Fruit fly (Drosophila melanogaster) whole organism, embryonic: ENCODE data around the gene Tango1.

Source experiments
- B-H1 ChIP-seq: fragments of 200-800 bp; sonication (Bioruptor generic); IDR thresholded peaks from 3 replicates; pipeline ENCODE4 v1.3.6; 2022; ENCODE audit warnings: missing biosample characterization, missing genetic modification characterization
- BEAF-32 ChIP-seq: fragments of 200-800 bp; sonication (Bioruptor generic); optimal IDR thresholded peaks from 3 replicates; lab custom pipeline; 2017; ENCODE audit warnings: missing biosample characterization, missing genetic modification characterization, mild to moderate bottlenecking, moderate library complexity, missing genetic modification reagents
- CG10274 ChIP-seq: fragments of 200-800 bp; sonication (Bioruptor generic); optimal IDR thresholded peaks from 3 replicates; lab custom pipeline; 2017; ENCODE audit warnings: missing biosample characterization, mild to moderate bottlenecking, missing genetic modification characterization
- CG10565 ChIP-seq: fragments of 200-800 bp; sonication (Bioruptor generic); optimal IDR thresholded peaks from 3 replicates; lab custom pipeline; 2016; ENCODE audit warnings: missing biosample characterization, mild to moderate bottlenecking, missing genetic modification characterization
- CG10654 ChIP-seq: fragments of 200-800 bp; sonication (Bioruptor generic); optimal IDR thresholded peaks from 2 replicates; lab custom pipeline; 2016; ENCODE audit warnings: missing biosample characterization, missing genetic modification characterization
- CG11560 ChIP-seq: fragments of 200-800 bp; sonication (Bioruptor generic); IDR thresholded peaks from 3 replicates; pipeline ENCODE4 v1.3.6; 2022; ENCODE audit warnings: missing biosample characterization, missing genetic modification characterization
- CG13894 ChIP-seq: fragments of 200-800 bp; sonication (Bioruptor generic); optimal IDR thresholded peaks from 3 replicates; lab custom pipeline; 2018; ENCODE audit warnings: missing biosample characterization, mild to moderate bottlenecking, missing genetic modification characterization, moderate library complexity
- CG15269 ChIP-seq: fragments of 200-800 bp; sonication (Bioruptor generic); optimal IDR thresholded peaks from 2 replicates; lab custom pipeline; 2018; ENCODE audit warnings: missing biosample characterization, mild to moderate bottlenecking, missing genetic modification characterization, moderate library complexity
- CG15514 ChIP-seq: fragments of 200-800 bp; sonication (Bioruptor generic); optimal IDR thresholded peaks from 3 replicates; lab custom pipeline; 2017; ENCODE audit warnings: missing biosample characterization, missing genetic modification characterization, mild to moderate bottlenecking, moderate library complexity, missing genetic modification reagents
- CG18262 ChIP-seq: fragments of 200-800 bp; optimal IDR thresholded peaks from 3 replicates; lab custom pipeline; 2019; ENCODE audit warnings: missing biosample characterization, mild to moderate bottlenecking, missing genetic modification characterization, moderate library complexity
- CG30403 ChIP-seq: fragments of 200-800 bp; sonication (Bioruptor generic); optimal IDR thresholded peaks from 3 replicates; lab custom pipeline; 2016; ENCODE audit warnings: missing biosample characterization, missing genetic modification characterization
- CG4707 ChIP-seq: fragments of 200-800 bp; sonication (Bioruptor generic); optimal IDR thresholded peaks from 2 replicates; lab custom pipeline; 2018; ENCODE audit warnings: missing biosample characterization, mild to moderate bottlenecking, missing genetic modification characterization, moderate library complexity
- CG6813 ChIP-seq: fragments of 200-800 bp; sonication (Bioruptor generic); optimal IDR thresholded peaks from 2 replicates; lab custom pipeline; 2017; ENCODE audit warnings: missing biosample characterization, missing genetic modification characterization, mild to moderate bottlenecking, moderate library complexity, missing genetic modification reagents
- CG7786 ChIP-seq: fragments of 200-800 bp; sonication (Bioruptor generic); optimal IDR thresholded peaks from 2 replicates; lab custom pipeline; 2016; ENCODE audit warnings: missing biosample characterization, missing genetic modification characterization
- CG7963 ChIP-seq: fragments of 200-800 bp; sonication (Bioruptor generic); IDR thresholded peaks from 3 replicates; pipeline ENCODE4 v1.3.6; 2022; ENCODE audit warnings: missing biosample characterization, missing genetic modification characterization; ENCODE audit not compliant: partially characterized antibody
- CG8944 ChIP-seq: fragments of 200-800 bp; sonication (Bioruptor generic); optimal IDR thresholded peaks from 3 replicates; lab custom pipeline; 2016; ENCODE audit warnings: missing biosample characterization, missing genetic modification characterization
- CG9727 ChIP-seq: fragments of 200-800 bp; sonication (Bioruptor generic); optimal IDR thresholded peaks from 3 replicates; lab custom pipeline; 2017; ENCODE audit warnings: missing biosample characterization, mild to moderate bottlenecking, missing genetic modification characterization
- Dip3 ChIP-seq: fragments of 200-800 bp; sonication (Bioruptor generic); optimal IDR thresholded peaks from 3 replicates; lab custom pipeline; 2016; ENCODE audit warnings: missing biosample characterization, missing genetic modification characterization
- Eip74EF ChIP-seq, 2 experiments: fragments of 200-800 bp in 1 of 2; fragments of >200 bp in 1 of 2; sonication (Bioruptor generic) in 1 of 2; optimal IDR thresholded peaks; 2 replicates each; lab custom pipeline; 2017 to 2019; ENCODE audit warnings: missing biosample characterization in 2 of 2, missing genetic modification characterization in 2 of 2, mild to moderate bottlenecking in 1 of 2, moderate library complexity in 1 of 2
- H15 ChIP-seq: fragments of 200-800 bp; sonication (Bioruptor generic); IDR thresholded peaks from 3 replicates; pipeline ENCODE4 v1.3.6; 2022; ENCODE audit warnings: missing biosample characterization, missing genetic modification characterization
- Lhr ChIP-seq: fragments of 200-800 bp; sonication (Bioruptor generic); optimal IDR thresholded peaks from 3 replicates; lab custom pipeline; 2017; ENCODE audit warnings: mild to moderate bottlenecking, missing biosample characterization, missing genetic modification reagents, missing genetic modification characterization
- Lim3 ChIP-seq: fragments of 200-800 bp; sonication (Bioruptor generic); IDR thresholded peaks from 2 replicates; pipeline ENCODE4 v1.3.6; 2022; ENCODE audit warnings: missing biosample characterization, missing genetic modification characterization
- Med ChIP-seq: fragments of 200-800 bp; sonication (Bioruptor generic); peaks from one replicate; lab custom pipeline; 2016; ENCODE audit warnings: missing biosample characterization, missing genetic modification characterization, mild to moderate bottlenecking, inconsistent platforms, moderate library complexity
- Neu2 ChIP-seq: fragments of 200-800 bp; sonication (Bioruptor generic); optimal IDR thresholded peaks from 3 replicates; lab custom pipeline; 2016; ENCODE audit warnings: missing biosample characterization, missing genetic modification characterization, borderline replicate concordance
- Rx ChIP-seq: fragments of 200-800 bp; sonication (Bioruptor generic); IDR thresholded peaks from 2 replicates; pipeline ENCODE4 v1.3.6; 2022; ENCODE audit warnings: missing biosample characterization, missing genetic modification characterization
- Sox102F ChIP-seq: fragments of 200-800 bp; sonication (Bioruptor generic); optimal IDR thresholded peaks from 2 replicates; lab custom pipeline; 2018; ENCODE audit warnings: missing biosample characterization, mild to moderate bottlenecking, missing genetic modification characterization, moderate library complexity
- cg ChIP-seq: fragments of 200-800 bp; sonication (Bioruptor generic); optimal IDR thresholded peaks from 3 replicates; lab custom pipeline; 2019; ENCODE audit warnings: missing biosample characterization, mild to moderate bottlenecking, missing genetic modification characterization, moderate library complexity
- chinmo ChIP-seq: fragments of 200-800 bp; sonication (Bioruptor generic); IDR thresholded peaks from 4 replicates; pipeline ENCODE4 v1.3.6; 2022; ENCODE audit warnings: missing biosample characterization, missing genetic modification characterization; ENCODE audit not compliant: partially characterized antibody
- dpn ChIP-seq, 2 experiments: fragments of 200-800 bp; sonication (Bioruptor generic); optimal IDR thresholded peaks; 3 replicates each; lab custom pipeline; 2016; ENCODE audit warnings: missing biosample characterization in 2 of 2, missing genetic modification characterization in 2 of 2
- fd3F ChIP-seq: fragments of 200-800 bp; sonication (Bioruptor generic); optimal IDR thresholded peaks from 2 replicates; lab custom pipeline; 2018; ENCODE audit warnings: missing biosample characterization, mild to moderate bottlenecking, missing genetic modification characterization, moderate library complexity
- her ChIP-seq: fragments of 200-800 bp; sonication (Bioruptor generic); optimal IDR thresholded peaks from 2 replicates; lab custom pipeline; 2016; ENCODE audit warnings: missing biosample characterization, missing genetic modification characterization
- lbe ChIP-seq: fragments of 200-800 bp; sonication (Bioruptor generic); optimal IDR thresholded peaks from 2 replicates; lab custom pipeline; 2016; ENCODE audit warnings: missing biosample characterization, mild to moderate bottlenecking, missing genetic modification characterization
- lola ChIP-seq, 3 experiments: fragments of >200 bp in 2 of 3; fragments of 200-800 bp in 1 of 3; sonication (Bioruptor generic) in 1 of 3; optimal IDR thresholded peaks; 2 replicates each; lab custom pipeline; 2017 to 2019; ENCODE audit warnings: missing biosample characterization in 3 of 3, missing genetic modification characterization in 3 of 3, mild to moderate bottlenecking in 1 of 3, moderate library complexity in 1 of 3
- mam ChIP-seq: fragments of 200-800 bp; sonication (Bioruptor generic); optimal IDR thresholded peaks from 3 replicates; lab custom pipeline; 2016; ENCODE audit warnings: missing biosample characterization, missing genetic modification characterization
- pan ChIP-seq, 4 experiments: fragments of >200 bp in 3 of 4; fragments of 200-800 bp in 1 of 4; sonication (Bioruptor generic) in 1 of 4; optimal IDR thresholded peaks in 3 of 4; IDR thresholded peaks in 1 of 4; 2 replicates each; pipeline versions ENCODE4 v1.3.6 to Lab custom; 2017 to 2022; ENCODE audit warnings: missing biosample characterization in 2 of 4, missing genetic modification characterization in 2 of 4, mixed read lengths in 1 of 4
- pita ChIP-seq: fragments of 200-800 bp; sonication (Bioruptor generic); optimal IDR thresholded peaks from 2 replicates; lab custom pipeline; 2017; ENCODE audit warnings: missing biosample characterization, mild to moderate bottlenecking, missing genetic modification characterization
- prd ChIP-seq, 3 experiments: fragments of >200 bp in 2 of 3; fragments of 200-800 bp in 1 of 3; sonication (Bioruptor generic) in 1 of 3; optimal IDR thresholded peaks in 2 of 3; IDR thresholded peaks in 1 of 3; 2 replicates in 2 of 3; 3 replicates in 1 of 3; pipeline versions ENCODE4 v1.3.6 to Lab custom; 2017 to 2022; ENCODE audit warnings: missing biosample characterization in 1 of 3, missing genetic modification characterization in 1 of 3
- psq ChIP-seq: fragments of 200-800 bp; sonication (Bioruptor generic); optimal IDR thresholded peaks from 2 replicates; lab custom pipeline; 2017; ENCODE audit warnings: missing biosample characterization, missing genetic modification characterization
- row ChIP-seq: fragments of 200-800 bp; sonication (Bioruptor generic); IDR thresholded peaks from 3 replicates; pipeline ENCODE4 v1.3.6; 2022; ENCODE audit warnings: missing biosample characterization, missing genetic modification characterization
- schlank ChIP-seq: fragments of 200-800 bp; sonication (Bioruptor generic); optimal IDR thresholded peaks from 2 replicates; lab custom pipeline; 2018; ENCODE audit warnings: missing biosample characterization, mild to moderate bottlenecking, missing genetic modification characterization
- slbo ChIP-seq: fragments of 200-800 bp; sonication (Bioruptor generic); IDR thresholded peaks from 2 replicates; pipeline ENCODE4 v1.3.6; 2022; ENCODE audit warnings: missing biosample characterization, missing genetic modification characterization
- usp ChIP-seq: fragments of >200 bp; optimal IDR thresholded peaks from 2 replicates; lab custom pipeline; 2017; ENCODE audit warnings: missing biosample characterization, missing genetic modification characterization
- zen2 ChIP-seq: fragments of 200-800 bp; sonication (Bioruptor generic); IDR thresholded peaks from 3 replicates; pipeline ENCODE4 v1.3.6; 2022; ENCODE audit warnings: missing biosample characterization, missing genetic modification characterization; ENCODE audit not compliant: partially characterized antibody

Gene Tango1

DNA sequence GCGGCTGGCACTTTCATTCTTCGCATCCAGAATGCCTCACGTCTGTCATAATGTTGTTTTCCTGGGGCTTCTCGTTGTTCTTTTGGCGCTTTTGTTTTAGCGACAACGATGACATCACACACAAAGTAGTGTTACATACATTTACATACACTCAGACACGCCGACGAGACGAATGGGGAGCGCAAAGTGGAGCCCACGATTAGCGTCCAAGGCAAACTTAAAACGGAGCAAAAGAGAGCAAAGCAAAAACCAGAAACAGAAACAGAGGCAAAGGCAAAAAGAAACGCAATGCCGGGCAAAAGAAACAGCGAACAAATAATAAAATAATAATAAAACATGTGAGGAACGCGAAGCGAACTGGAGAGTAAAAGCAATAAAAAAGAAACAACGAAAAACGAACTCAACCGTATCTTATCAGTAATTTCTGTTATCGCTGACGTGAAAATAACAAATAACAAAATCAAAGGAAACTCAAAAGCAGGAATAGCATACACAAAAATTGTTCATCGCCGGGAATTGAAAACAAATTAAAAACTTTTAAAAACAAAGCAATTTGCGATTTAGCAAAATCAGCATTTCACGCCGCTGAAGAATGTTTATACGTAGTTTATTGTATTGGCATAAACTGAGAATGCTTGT lies 4.6 kb upstream of the Tango1 start (continued):
- TF ChIP-seq Eip74EF (GFP tag; optimal IDR thresholded peaks at IDR 0.05; lab: Kevin White, UChicago) (peak in 1 of 2 experiments; percentile 24), CG13894 (tag; lab: Kevin White, UChicago) (peak; percentile 32), Med (GFP tag; lab: Kevin White, UChicago) (peak; percentile 66), chinmo (GFP tag; lab: Robert Waterston, UW) (peak; percentile 96; the same call in 3 of the 4 replicates), cg (GFP tag; lab: Kevin White, UChicago) (peak; percentile 42)

DNA sequence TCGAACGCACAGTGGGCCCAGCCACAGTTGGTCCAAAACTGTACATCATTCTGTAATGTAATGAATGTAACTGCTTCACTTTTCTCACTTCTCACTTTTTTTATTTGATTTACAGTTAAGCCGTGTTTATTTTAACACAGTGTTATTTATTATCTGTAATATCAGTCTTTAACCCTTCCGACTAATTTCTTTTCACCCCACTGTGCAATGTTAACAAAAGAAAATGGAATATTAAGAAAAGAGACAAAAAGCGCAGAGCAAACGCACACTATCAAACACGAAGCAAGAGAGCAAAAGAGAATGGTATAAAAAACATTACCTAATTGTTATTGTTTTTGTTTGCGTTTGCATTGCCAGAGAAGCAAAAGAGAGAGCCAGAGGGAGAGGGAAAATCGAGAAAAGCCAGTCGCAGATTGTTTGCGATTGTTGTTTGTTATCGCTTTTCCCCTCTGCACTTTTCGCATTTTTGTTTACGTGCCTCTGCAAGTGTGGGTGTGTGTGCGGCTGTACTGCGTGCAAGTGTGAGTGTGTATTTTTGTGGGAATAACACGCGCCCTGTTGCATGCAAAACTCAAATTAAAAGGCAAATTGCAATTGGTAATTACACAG lies 2.0 kb upstream of the Tango1 start:
- peak; percentile 94 for TF ChIP-seq schlank (tag; lab: Kevin White, UChicago)
- peak; percentile 91 for TF ChIP-seq Lim3
- peak; percentile 98 to 99 for TF ChIP-seq dpn (GFP tag; optimal IDR thresholded peaks at IDR 0.05; lab: Kevin White, UChicago)
- peak in 1 of 3 experiments; percentile 97 for TF ChIP-seq lola (GFP tag; optimal IDR thresholded peaks at IDR 0.05; lab: Kevin White, UChicago)
- TF ChIP-seq fd3F (GFP tag; lab: Kevin White, UChicago): peak; percentile 96
- TF ChIP-seq prd (optimal IDR thresholded peaks at IDR 0.05; lab: Kevin White, UChicago): no peak
- TF ChIP-seq prd (GFP tag; IDR thresholded peaks at IDR 0.05; lab: Robert Waterston, UW): peak; percentile 99
- peak; percentile 94 for TF ChIP-seq CG15514
- no peak for TF ChIP-seq pan (optimal IDR thresholded peaks at IDR 0.05; lab: Kevin White, UChicago)
- peak in 1 of 2 experiments; percentile 98 for TF ChIP-seq pan (GFP tag; optimal IDR thresholded peaks at IDR 0.05 in 1 of 2, IDR thresholded peaks at IDR 0.05 in 1 of 2)
- peak; percentile 96 for TF ChIP-seq chinmo (GFP tag; lab: Robert Waterston, UW)
- peak; percentile 98 for TF ChIP-seq mam (GFP tag; lab: Kevin White, UChicago)
- peak; percentile 98 for TF ChIP-seq CG8944
- TF ChIP-seq CG10654 (GFP tag; lab: Kevin White, UChicago): peak; percentile 98
- peak; percentile 12 for TF ChIP-seq BEAF-32
- TF ChIP-seq CG7786 (GFP tag; lab: Kevin White, UChicago): peak; percentile 98
- peak; percentile 100 for TF ChIP-seq CG4707 (GFP tag; lab: Kevin White, UChicago)
- peak; percentile 94 for TF ChIP-seq Neu2
- peak; percentile 86 for TF ChIP-seq lbe (GFP tag; lab: Kevin White, UChicago)
- peak; percentile 95 for TF ChIP-seq CG10565
- TF ChIP-seq H15 (GFP tag; lab: Robert Waterston, UW): peak; percentile 97
- TF ChIP-seq CG30403 (GFP tag; lab: Kevin White, UChicago): peak; percentile 99
- TF ChIP-seq psq (GFP tag; lab: Kevin White, UChicago): peak; percentile 97
- TF ChIP-seq slbo (GFP tag; lab: Robert Waterston, UW): peak; percentile 97
- TF ChIP-seq CG18262 (tag; lab: Kevin White, UChicago): peak; percentile 99
- TF ChIP-seq Lhr (GFP tag; lab: Kevin White, UChicago): peak; percentile 95
- TF ChIP-seq CG11560 (tag; lab: Robert Waterston, UW): peak; percentile 84; the same call in 2 of the 3 replicates
- peak; percentile 99 for TF ChIP-seq CG15269 (tag; lab: Kevin White, UChicago)
- peak; percentile 97 for TF ChIP-seq row
- TF ChIP-seq pita (GFP tag; lab: Kevin White, UChicago): no peak
- TF ChIP-seq Rx (GFP tag; lab: Robert Waterston, UW): peak; percentile 96
- TF ChIP-seq CG6813 (GFP tag; lab: Kevin White, UChicago): peak; percentile 98
- TF ChIP-seq CG9727: peak; percentile 98
- TF ChIP-seq zen2: no peak
- TF ChIP-seq CG7963 (GFP tag; lab: Robert Waterston, UW): peak; percentile 24; the same call in 1 of the 3 replicates
- TF ChIP-seq usp: no peak
- peak; percentile 97 for TF ChIP-seq her (GFP tag; lab: Kevin White, UChicago)
- peak; percentile 99 for TF ChIP-seq Sox102F (GFP tag; lab: Kevin White, UChicago)
- peak; percentile 96 for TF ChIP-seq Dip3 (GFP tag; lab: Kevin White, UChicago)
- peak; percentile 91 for TF ChIP-seq CG10274 (GFP tag; lab: Kevin White, UChicago)
- peak; percentile 97 for TF ChIP-seq B-H1
